Worm (Caenorhabditis elegans): ENCODE data around the gene oac-6.

Gene oac-6

DNA sequence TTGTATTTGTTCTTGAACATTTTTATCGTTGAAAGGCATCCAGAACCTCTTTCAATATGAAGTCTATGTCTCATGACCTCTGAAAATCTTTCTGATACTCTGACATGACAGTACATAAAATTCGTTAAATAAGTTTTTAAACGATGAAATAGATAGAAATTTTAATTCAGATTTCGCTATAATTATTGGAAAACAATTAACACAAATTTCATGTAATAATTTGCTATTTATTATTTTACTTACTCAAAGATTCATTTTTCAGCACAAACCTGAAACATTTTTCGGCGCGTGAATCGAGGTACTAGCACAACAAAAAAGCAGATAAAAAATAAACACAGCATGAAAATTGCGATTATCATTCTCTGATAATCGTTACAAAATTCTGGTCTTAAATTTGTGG lies 36.0 kb upstream of the oac-6 start, which contains the start of gene T13F3.4:
Gene T13F3.4 (minus strand): TSS at position 101 of the 400 bp plus-strand sequence.
- no peak for TF ChIP-seq ceh-14 (tag; optimal IDR thresholded peaks at IDR 0.05)
- TF ChIP-seq ceh-6 (GFP tag; optimal IDR thresholded peaks at IDR 0.05): no peak
- TF ChIP-seq che-1 (tag; optimal IDR thresholded peaks at IDR 0.05): no peak
- TF ChIP-seq ama-1 (optimal IDR thresholded peaks at IDR 0.05): no peak

ce11 chrV:16269556-16269955 lies 33.0 kb upstream of the oac-6 start, which contains the start of the genes fbxa-2 and T13F3.8:
Gene fbxa-2, minus strand, starts transcription at chrV:16269656.
Gene T13F3.8, plus strand, starts transcription at chrV:16269800.
- no peak for TF ChIP-seq pros-1 (tag; optimal IDR thresholded peaks at IDR 0.05)

ce11 chrV:16271121-16271520 lies 31.4 kb upstream of the oac-6 start, which contains the start of gene T13F3.6:
Gene T13F3.6, minus strand, starts transcription at chrV:16271221.
- TF ChIP-seq pat-9 (tag; optimal IDR thresholded peaks at IDR 0.05): no peak
- no peak for TF ChIP-seq ceh-31 (tag; optimal IDR thresholded peaks at IDR 0.05)
- no peak for TF ChIP-seq hlh-13 (GFP tag; optimal IDR thresholded peaks at IDR 0.05)
- TF ChIP-seq unc-42 (tag; optimal IDR thresholded peaks at IDR 0.05): no peak
- TF ChIP-seq C08G9.2 (tag; optimal IDR thresholded peaks at IDR 0.05): no peak
- no peak for TF ChIP-seq ttx-3 (tag; optimal IDR thresholded peaks at IDR 0.05)
- TF ChIP-seq ahr-1 (tag; optimal IDR thresholded peaks at IDR 0.05): no peak

DNA sequence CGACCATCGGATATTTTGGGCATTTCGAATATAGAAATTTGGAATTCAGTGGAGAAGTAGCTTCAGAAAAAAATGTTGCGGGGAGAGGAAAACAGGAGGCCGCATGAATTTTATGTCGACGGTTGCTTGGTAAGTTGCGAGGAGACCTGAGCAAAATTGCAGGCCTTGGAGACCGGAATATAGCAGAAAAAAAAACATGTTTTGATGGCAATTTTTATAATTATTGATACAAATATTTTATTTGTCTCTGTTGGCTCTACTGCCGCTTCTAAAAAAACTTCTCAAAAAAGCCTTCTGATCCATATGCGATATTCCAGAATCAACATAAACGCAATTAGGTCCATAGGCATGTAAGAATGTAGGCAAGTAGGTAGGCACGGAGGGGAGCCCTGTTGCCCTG lies 27.2 kb upstream of the oac-6 start, which contains the start of gene pacl-1:
Gene pacl-1 (minus strand): TSS at position 101 of the 400 bp plus-strand sequence.
- TF ChIP-seq fkh-10 (GFP tag; optimal IDR thresholded peaks at IDR 0.05) (no peak), ceh-2 (tag; optimal IDR thresholded peaks at IDR 0.05) (no peak), lim-6 (tag; optimal IDR thresholded peaks at IDR 0.05) (no peak), ceh-22 (tag; optimal IDR thresholded peaks at IDR 0.05) (no peak), sox-4 (tag; optimal IDR thresholded peaks at IDR 0.05) (no peak), rnt-1 (tag; optimal IDR thresholded peaks at IDR 0.05) (no peak), K02D7.2 (tag; optimal IDR thresholded peaks at IDR 0.05) (no peak), elt-2 (tag; optimal IDR thresholded peaks at IDR 0.05) (no peak), che-1 (tag; optimal IDR thresholded peaks at IDR 0.05) (no peak), tbx-7 (tag; optimal IDR thresholded peaks at IDR 0.05) (no peak), nhr-11 (tag; optimal IDR thresholded peaks at IDR 0.05) (no peak), nfya-1 (tag; optimal IDR thresholded peaks at IDR 0.05) (no peak), F13H6.1 (tag; optimal IDR thresholded peaks at IDR 0.05) (no peak), hlh-13 (GFP tag; optimal IDR thresholded peaks at IDR 0.05) (no peak)

DNA sequence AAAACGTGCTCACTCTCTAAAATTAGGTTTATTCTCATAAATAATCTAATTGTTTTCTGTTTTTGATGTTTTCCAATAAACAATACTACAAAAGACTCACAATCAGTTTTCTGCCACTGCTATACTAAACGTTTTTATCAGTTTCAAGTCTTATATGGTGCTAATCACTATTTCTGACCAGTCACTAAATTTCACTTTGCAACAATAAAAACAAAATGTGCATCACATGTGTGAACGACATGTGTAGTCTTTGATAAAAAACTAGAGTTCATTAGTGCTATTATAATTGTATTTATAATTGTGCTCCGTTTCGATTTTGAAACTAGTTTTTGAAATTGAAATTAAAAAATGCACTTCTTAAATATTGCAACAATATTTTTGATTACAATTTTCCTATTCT lies 24.6 kb upstream of the oac-6 start, which contains the start of gene cyp-37B1:
Gene cyp-37B1 (plus strand): TSS at position 199 of the 400 bp plus-strand sequence.
- no peak for TF ChIP-seq ceh-14 (tag; optimal IDR thresholded peaks at IDR 0.05)
- no peak for TF ChIP-seq sox-4 (tag; optimal IDR thresholded peaks at IDR 0.05)
- peak; percentile 18 for TF ChIP-seq elt-2 (tag; optimal IDR thresholded peaks at IDR 0.05)

ce11 chrV:16282147-16282546 lies 20.4 kb upstream of the oac-6 start, which contains the start of gene F28G4.2:
Gene F28G4.2, minus strand, starts transcription at chrV:16282321.
- TF ChIP-seq unc-55 (GFP tag; optimal IDR thresholded peaks at IDR 0.05) (no peak), pag-3 (tag; optimal IDR thresholded peaks at IDR 0.05; ENCODE audit: borderline replicate concordance) (no peak), T23F11.4 (GFP tag; optimal IDR thresholded peaks at IDR 0.05) (no peak), ceh-30 (tag; optimal IDR thresholded peaks at IDR 0.05) (no peak), unc-86 (tag; optimal IDR thresholded peaks at IDR 0.05) (no peak), madf-2 (tag; optimal IDR thresholded peaks at IDR 0.05) (no peak), nfya-1 (tag; optimal IDR thresholded peaks at IDR 0.05) (no peak), fkh-10 (GFP tag; optimal IDR thresholded peaks at IDR 0.05) (no peak), Y22D7AL.16 (tag; optimal IDR thresholded peaks at IDR 0.05) (no peak), dmd-4 (tag; optimal IDR thresholded peaks at IDR 0.05; ENCODE audit: borderline replicate concordance) (no peak)
